Worm (Caenorhabditis elegans) whole organism, L1 larva: ENCODE data around the gene clec-67.

Source experiments
- lin-39 ChIP-seq: fragments of 150-350 bp; optimal IDR thresholded peaks from 2 replicates; lab custom pipeline; 2014; ENCODE audit warnings: missing biosample characterization, missing genetic modification reagents, missing genetic modification characterization
- nhr-12 ChIP-seq: sonication (generic microtip); optimal IDR thresholded peaks from 2 replicates; lab custom pipeline; 2017; ENCODE audit warnings: missing biosample characterization, missing genetic modification characterization
- tbx-2 ChIP-seq: sonication (generic microtip); optimal IDR thresholded peaks from 2 replicates; lab custom pipeline; 2016; ENCODE audit warnings: missing genetic modification characterization, missing compliant biosample characterization
- unc-130 ChIP-seq: fragments of 150-350 bp; optimal IDR thresholded peaks from 2 replicates; lab custom pipeline; 2017; ENCODE audit warnings: missing biosample characterization, missing genetic modification characterization, inconsistent platforms
- zag-1 ChIP-seq: fragments of 150-350 bp; optimal IDR thresholded peaks from 2 replicates; lab custom pipeline; 2014; ENCODE audit warnings: missing biosample characterization, missing genetic modification characterization

DNA sequence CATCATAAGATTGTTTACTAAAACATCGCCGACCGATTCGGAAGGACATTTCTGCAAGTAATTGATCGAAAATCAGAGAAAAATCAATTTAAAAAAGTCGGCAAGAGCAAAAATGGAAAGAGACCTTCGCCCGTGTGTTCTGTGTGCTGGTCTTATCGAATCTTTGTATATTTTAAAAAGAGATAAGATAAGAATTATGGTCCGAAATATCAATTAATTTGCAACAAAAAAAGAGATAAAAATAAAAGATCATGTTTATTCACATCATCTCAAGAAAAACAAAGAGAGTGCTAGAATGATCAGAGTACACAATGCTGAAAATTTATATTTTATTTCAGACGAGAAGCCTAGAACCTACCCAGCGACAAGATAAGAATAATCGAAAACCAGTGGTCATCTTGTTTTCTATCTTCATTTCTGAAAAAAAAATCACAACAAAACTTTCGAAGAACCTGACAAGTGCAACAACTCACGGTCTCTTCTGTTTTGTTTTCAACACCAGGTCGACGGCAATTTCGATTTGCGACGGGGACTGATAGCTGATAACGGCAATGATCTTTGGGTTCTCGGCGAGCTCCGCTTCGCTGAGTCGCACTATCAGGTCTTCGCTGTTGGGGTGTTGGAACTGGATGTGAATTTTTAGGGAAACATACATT is 43.6 kb upstream of the clec-67 start, which contains the start of gene F37C4.6:
- TF ChIP-seq unc-130 (tag; lab: Kevin White, UChicago), result no peak
- no peak for TF ChIP-seq nhr-12
- TF ChIP-seq tbx-2 (tag; lab: Kevin White, UChicago), result no peak
- TF ChIP-seq lin-39 (tag; lab: Kevin White, UChicago), result no peak
- TF ChIP-seq zag-1, result no peak
